Worm (Caenorhabditis elegans) whole organism, L2 larva: ENCODE data around the gene sfxn-1.5.

Experiments used
- C34F6.9 ChIP-seq: fragments of 150-350 bp; optimal IDR thresholded peaks from 2 replicates; lab custom pipeline; 2014; ENCODE audit warnings: missing biosample characterization, missing genetic modification characterization
- F13H6.1 ChIP-seq: sonication (generic microtip); optimal IDR thresholded peaks from 2 replicates; lab custom pipeline; 2016; ENCODE audit warnings: missing genetic modification characterization, missing compliant biosample characterization
- R02D3.7 ChIP-seq: fragments of 150-350 bp; optimal IDR thresholded peaks from 2 replicates; lab custom pipeline; 2014; ENCODE audit warnings: missing biosample characterization, missing genetic modification characterization
- Y55F3AM.14 ChIP-seq: fragments of 200-800 bp; sonication (Bioruptor generic); optimal IDR thresholded peaks from 2 replicates; lab custom pipeline; 2018; ENCODE audit warnings: mild to moderate bottlenecking, missing genetic modification characterization, missing compliant biosample characterization
- aly-2 ChIP-seq: fragments of 150-350 bp; optimal IDR thresholded peaks from 2 replicates; lab custom pipeline; 2014; ENCODE audit warnings: missing biosample characterization, missing genetic modification characterization
- ceh-16 ChIP-seq: fragments of 150-350 bp; optimal IDR thresholded peaks from 2 replicates; lab custom pipeline; 2014; ENCODE audit warnings: missing biosample characterization, missing genetic modification characterization
- crh-2 ChIP-seq: sonication (generic microtip); optimal IDR thresholded peaks from 2 replicates; lab custom pipeline; 2017; ENCODE audit warnings: missing biosample characterization, missing genetic modification characterization
- dmd-4 ChIP-seq: sonication (generic microtip); optimal IDR thresholded peaks from 2 replicates; lab custom pipeline; 2017; ENCODE audit warnings: missing biosample characterization, missing genetic modification characterization
- egl-27 ChIP-seq: sonication (generic microtip); optimal IDR thresholded peaks from 3 replicates; lab custom pipeline; 2017; ENCODE audit warnings: missing biosample characterization, missing genetic modification reagents, missing genetic modification characterization
- elt-3 ChIP-seq: sonication (generic microtip); optimal IDR thresholded peaks from 2 replicates; lab custom pipeline; 2017; ENCODE audit warnings: missing biosample characterization, missing genetic modification characterization
- fos-1 ChIP-seq: fragments of 150-350 bp; optimal IDR thresholded peaks from 2 replicates; lab custom pipeline; 2014; ENCODE audit warnings: missing biosample characterization, missing genetic modification characterization
- gmeb-1 ChIP-seq: fragments of 150-350 bp; optimal IDR thresholded peaks from 2 replicates; lab custom pipeline; 2014; ENCODE audit warnings: missing biosample characterization, missing genetic modification characterization
- lin-11 ChIP-seq: fragments of 150-350 bp; sonication (generic microtip); optimal IDR thresholded peaks from 2 replicates; lab custom pipeline; 2014; ENCODE audit warnings: missing biosample characterization, missing genetic modification characterization, inconsistent platforms, mixed read lengths
- lin-13 ChIP-seq: fragments of 150-350 bp; optimal IDR thresholded peaks from 2 replicates; lab custom pipeline; 2014; ENCODE audit warnings: missing biosample characterization, missing genetic modification reagents, missing genetic modification characterization
- lin-39 ChIP-seq: fragments of 150-350 bp; optimal IDR thresholded peaks from 2 replicates; lab custom pipeline; 2014; ENCODE audit warnings: missing biosample characterization, missing genetic modification reagents, missing genetic modification characterization
- lsy-2 ChIP-seq, 2 experiments: fragments of 150-350 bp in 1 of 2; sonication (generic microtip) in 1 of 2; optimal IDR thresholded peaks; 2 replicates each; lab custom pipeline; 2014 to 2017; ENCODE audit warnings: missing biosample characterization in 2 of 2, missing genetic modification characterization in 2 of 2
- mab-5 ChIP-seq: fragments of 150-350 bp; optimal IDR thresholded peaks from 2 replicates; lab custom pipeline; 2014; ENCODE audit warnings: missing biosample characterization, missing genetic modification characterization
- mbf-1 ChIP-seq: sonication (generic microtip); optimal IDR thresholded peaks from 2 replicates; lab custom pipeline; 2017; ENCODE audit warnings: missing biosample characterization, missing genetic modification characterization
- mdl-1 ChIP-seq, 2 experiments: fragments of 150-350 bp in 1 of 2; sonication (generic microtip) in 1 of 2; optimal IDR thresholded peaks; 2 replicates each; lab custom pipeline; 2017; ENCODE audit warnings: missing biosample characterization in 2 of 2, missing genetic modification characterization in 2 of 2
- nhr-11 ChIP-seq: fragments of 150-350 bp; optimal IDR thresholded peaks from 2 replicates; lab custom pipeline; 2014; ENCODE audit warnings: missing biosample characterization, missing genetic modification characterization
- nhr-12 ChIP-seq: fragments of 150-350 bp; optimal IDR thresholded peaks from 2 replicates; lab custom pipeline; 2014; ENCODE audit warnings: missing biosample characterization, missing genetic modification characterization
- nhr-129 ChIP-seq: fragments of 150-350 bp; optimal IDR thresholded peaks from 2 replicates; lab custom pipeline; 2014; ENCODE audit warnings: missing biosample characterization, missing genetic modification characterization
- nhr-21 ChIP-seq: fragments of 150-350 bp; optimal IDR thresholded peaks from 2 replicates; lab custom pipeline; 2014; ENCODE audit warnings: missing biosample characterization, missing genetic modification characterization
- nhr-237 ChIP-seq: fragments of 150-350 bp; optimal IDR thresholded peaks from 2 replicates; lab custom pipeline; 2014; ENCODE audit warnings: missing biosample characterization, missing genetic modification characterization
- nhr-77 ChIP-seq: fragments of 150-350 bp; optimal IDR thresholded peaks from 2 replicates; lab custom pipeline; 2014; ENCODE audit warnings: missing biosample characterization, missing genetic modification characterization
- peb-1 ChIP-seq: fragments of 150-350 bp; optimal IDR thresholded peaks from 2 replicates; lab custom pipeline; 2014; ENCODE audit warnings: missing biosample characterization, missing genetic modification characterization
- skn-1 ChIP-seq: sonication (generic microtip); optimal IDR thresholded peaks from 2 replicates; lab custom pipeline; 2017; ENCODE audit warnings: missing biosample characterization, missing genetic modification characterization
- sma-3 ChIP-seq: sonication (generic microtip); optimal IDR thresholded peaks from 2 replicates; lab custom pipeline; 2016; ENCODE audit warnings: missing genetic modification reagents, missing genetic modification characterization, missing compliant biosample characterization
- sma-9 ChIP-seq, 2 experiments: fragments of 150-350 bp in 1 of 2; sonication (generic microtip) in 1 of 2; optimal IDR thresholded peaks; 2 replicates each; lab custom pipeline; 2014 to 2016; ENCODE audit warnings: missing genetic modification characterization in 2 of 2, mild to moderate bottlenecking in 1 of 2, missing biosample characterization in 1 of 2, missing compliant biosample characterization in 1 of 2, missing genetic modification reagents in 1 of 2, moderate library complexity in 1 of 2
- unc-39 ChIP-seq: fragments of 150-350 bp; optimal IDR thresholded peaks from 2 replicates; lab custom pipeline; 2014; ENCODE audit warnings: missing biosample characterization, missing genetic modification characterization
- unc-55 ChIP-seq: fragments of 150-350 bp; sonication (generic microtip); optimal IDR thresholded peaks from 3 replicates; lab custom pipeline; 2014; ENCODE audit warnings: missing biosample characterization, missing genetic modification reagents, missing genetic modification characterization
- zag-1 ChIP-seq: fragments of 150-350 bp; optimal IDR thresholded peaks from 2 replicates; lab custom pipeline; 2014; ENCODE audit warnings: missing biosample characterization, missing genetic modification characterization
- ztf-1 ChIP-seq: fragments of 200-800 bp; sonication (Bioruptor generic); conservative IDR thresholded peaks from 2 replicates; pipeline ENCODE4 v1.3.6; 2022; ENCODE audit warnings: missing genetic modification characterization, missing compliant biosample characterization
- ztf-11 ChIP-seq: sonication (generic microtip); optimal IDR thresholded peaks from 2 replicates; lab custom pipeline; 2017; ENCODE audit warnings: missing biosample characterization, missing genetic modification characterization
- ztf-4 ChIP-seq: fragments of 150-350 bp; optimal IDR thresholded peaks from 2 replicates; lab custom pipeline; 2014; ENCODE audit warnings: missing biosample characterization, missing genetic modification characterization

sfxn-1.5 gene

ce11 chrX:11661625-11662024 is at the start of gene sfxn-1.5:
Gene sfxn-1.5 (minus strand): TSS chrX:11661660.
- peak; percentile 95 for TF ChIP-seq fos-1 (tag; lab: Kevin White, UChicago)
- TF ChIP-seq sma-3 (GFP tag; lab: Kevin White, UChicago) = peak; percentile 44
- no peak for TF ChIP-seq lin-39 (tag; lab: Kevin White, UChicago)
- TF ChIP-seq F13H6.1 (tag; lab: Kevin White, UChicago) = peak; percentile 67
- TF ChIP-seq R02D3.7 = no peak
- TF ChIP-seq sma-9 (GFP tag; optimal IDR thresholded peaks at IDR 0.05; lab: Kevin White, UChicago) = peak; percentile 94
- no peak for TF ChIP-seq sma-9 (tag; optimal IDR thresholded peaks at IDR 0.05; lab: Kevin White, UChicago)
- no peak for TF ChIP-seq nhr-12 (tag; lab: Kevin White, UChicago)
- no peak for TF ChIP-seq mab-5
- TF ChIP-seq nhr-237 (tag; lab: Kevin White, UChicago) = no peak
- TF ChIP-seq egl-27 (tag; lab: Kevin White, UChicago) = peak; percentile 1
- peak; percentile 79 for TF ChIP-seq crh-2 (tag; lab: Kevin White, UChicago)
- no peak for TF ChIP-seq dmd-4 (tag; lab: Kevin White, UChicago)
- peak; percentile 95 for TF ChIP-seq nhr-129 (tag; lab: Kevin White, UChicago)
- TF ChIP-seq gmeb-1 (tag; lab: Kevin White, UChicago) = peak; percentile 25
- peak; percentile 21 for TF ChIP-seq lin-13 (GFP tag; lab: Kevin White, UChicago)
- TF ChIP-seq mdl-1 (tag; optimal IDR thresholded peaks at IDR 0.05; lab: Kevin White, UChicago) = peak in 1 of 2 experiments; percentile 77

- TF ChIP-seq F13H6.1 (tag; lab: Kevin White, UChicago) = peak; percentile 17
- no peak for TF ChIP-seq skn-1 (tag; lab: Kevin White, UChicago)
- TF ChIP-seq zag-1 (tag; lab: Kevin White, UChicago) = peak; percentile 5
- TF ChIP-seq unc-39 (tag; lab: Kevin White, UChicago) = no peak
- peak; percentile 89 for TF ChIP-seq fos-1 (tag; lab: Kevin White, UChicago)
- peak; percentile 57 for TF ChIP-seq unc-55
- peak in 1 of 2 experiments; percentile 63 for TF ChIP-seq mdl-1 (tag; optimal IDR thresholded peaks at IDR 0.05; lab: Kevin White, UChicago)
- TF ChIP-seq elt-3 = no peak
- TF ChIP-seq sma-9 (GFP tag; optimal IDR thresholded peaks at IDR 0.05; lab: Kevin White, UChicago) = peak; percentile 53
- TF ChIP-seq sma-9 (tag; optimal IDR thresholded peaks at IDR 0.05; lab: Kevin White, UChicago) = no peak
- no peak for TF ChIP-seq nhr-12 (tag; lab: Kevin White, UChicago)
- TF ChIP-seq crh-2 (tag; lab: Kevin White, UChicago) = peak; percentile 86
- TF ChIP-seq nhr-21 = peak; percentile 60
- peak; percentile 19 for TF ChIP-seq egl-27 (tag; lab: Kevin White, UChicago)
- peak; percentile 14 for TF ChIP-seq C34F6.9 (tag; lab: Kevin White, UChicago)
- peak; percentile 5 for TF ChIP-seq lin-13 (GFP tag; lab: Kevin White, UChicago)
These were observed 48.8 kb upstream of the sfxn-1.5 start, which contains the start of gene C44C10.11 for ce11 chrX:11710229-11710628. Gene C44C10.11 (minus strand): TSS chrX:11710343.

DNA sequence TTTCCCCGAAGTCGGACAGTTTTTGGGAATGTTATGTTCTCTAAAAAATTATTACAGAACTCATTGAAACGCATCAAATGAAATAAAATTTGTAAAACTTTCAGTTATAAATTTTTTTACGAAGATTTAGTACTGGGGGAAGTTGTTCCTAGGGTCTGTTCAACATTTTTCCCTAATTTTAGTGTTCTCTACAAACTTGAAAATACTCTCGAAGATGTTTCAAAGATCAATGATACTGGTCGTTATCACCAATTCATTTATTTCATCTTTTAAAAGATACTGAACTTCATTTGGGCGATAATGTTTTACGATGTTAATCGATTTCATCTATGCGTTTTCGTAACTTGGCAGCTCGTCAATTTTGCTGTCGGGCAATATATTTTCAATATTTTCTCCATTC is 40.8 kb upstream of the sfxn-1.5 start, which contains the start of gene C44C10.3:
Gene C44C10.3, plus strand, starts transcription at position 301 of the 400 bp plus-strand sequence.
- TF ChIP-seq lin-11 (no peak), peb-1 (tag; lab: Kevin White, UChicago) (no peak), nhr-21 (no peak), dmd-4 (tag; lab: Kevin White, UChicago) (no peak), nhr-77 (tag; lab: Kevin White, UChicago) (no peak)

ce11 chrX:11700263-11700662 is 38.8 kb upstream of the sfxn-1.5 start, which contains the start of gene C44C10.15:
Gene C44C10.15 (minus strand): TSS chrX:11700363.
- TF ChIP-seq unc-55 (no peak), mab-5 (no peak), ztf-4 (tag; lab: Kevin White, UChicago) (no peak), nhr-11 (no peak), Y55F3AM.14 (GFP tag; lab: Kevin White, UChicago) (no peak), ztf-11 (tag; lab: Kevin White, UChicago) (no peak), elt-3 (no peak), lsy-2 (tag; optimal IDR thresholded peaks at IDR 0.05; lab: Kevin White, UChicago) (no peak), R02D3.7 (no peak), mdl-1 (tag; optimal IDR thresholded peaks at IDR 0.05; lab: Kevin White, UChicago) (no peak), aly-2 (tag; lab: Kevin White, UChicago) (no peak), dmd-4 (tag; lab: Kevin White, UChicago) (no peak), ztf-1 (GFP tag; lab: Robert Waterston, UW) (no peak), mbf-1 (tag; lab: Kevin White, UChicago) (no peak), ceh-16 (tag; lab: Kevin White, UChicago) (no peak), sma-9 (GFP tag; optimal IDR thresholded peaks at IDR 0.05; lab: Kevin White, UChicago) (no peak), sma-9 (tag; optimal IDR thresholded peaks at IDR 0.05; lab: Kevin White, UChicago) (no peak)
- TF ChIP-seq, all 48 proteins: peak for 0
